Fruit fly (Drosophila melanogaster): ENCODE measurements around the gene CG11755.

The CG11755 gene

dm6 chr3R:8670529-8671491 is 5.9 kb upstream of the CG11755 start, which contains the start of gene p (continued):
- TF ChIP-seq Jarid2 (GFP tag; optimal IDR thresholded peaks at IDR 0.05) (no peak), her (GFP tag; optimal IDR thresholded peaks at IDR 0.05) (peak; percentile 4), dm (GFP tag; optimal IDR thresholded peaks at IDR 0.05) (no peak), zfh1 (GFP tag; IDR thresholded peaks at IDR 0.05) (no peak), CG32767 (GFP tag; IDR thresholded peaks at IDR 0.05) (no peak), CG11398 (GFP tag; optimal IDR thresholded peaks at IDR 0.05) (peak; percentile 4), ewg (GFP tag; optimal IDR thresholded peaks at IDR 0.05) (no peak), ato (GFP tag; IDR thresholded peaks at IDR 0.05; ENCODE audit: partially characterized antibody) (no peak), ac (GFP tag; optimal IDR thresholded peaks at IDR 0.05) (no peak), CG10565 (GFP tag; optimal IDR thresholded peaks at IDR 0.05) (no peak), Atf6 (GFP tag; IDR thresholded peaks at IDR 0.05) (0 out of 2 replicates have a peak, but pooled peaks have one; percentile 28), Elba2 (GFP tag; optimal IDR thresholded peaks at IDR 0.05) (no peak), CG16779 (GFP tag; IDR thresholded peaks at IDR 0.05) (no peak), CG11560 (tag; IDR thresholded peaks at IDR 0.05) (no peak), Poxn (GFP tag; IDR thresholded peaks at IDR 0.05) (no peak), Oaz (GFP tag; IDR thresholded peaks at IDR 0.05) (no peak), CG3847 (GFP tag; IDR thresholded peaks at IDR 0.05) (no peak), abd-A (tag; optimal IDR thresholded peaks at IDR 0.05) (no peak), Stat92E (GFP tag; optimal IDR thresholded peaks at IDR 0.05) (no peak), oc (tag; optimal IDR thresholded peaks at IDR 0.05) (no peak), Bdp1 (GFP tag; optimal IDR thresholded peaks at IDR 0.05) (peak; percentile 44), CG7372 (GFP tag; IDR thresholded peaks at IDR 0.05) (no peak), Lpt (GFP tag; optimal IDR thresholded peaks at IDR 0.05) (no peak), dimm (GFP tag; IDR thresholded peaks at IDR 0.05) (no peak), Pdp1 (GFP tag; optimal IDR thresholded peaks at IDR 0.05) (peak; percentile 11 to 44), salm (tag; optimal IDR thresholded peaks at IDR 0.05) (peak; percentile 64), Ets97D (GFP tag; optimal IDR thresholded peaks at IDR 0.05) (no peak), lbe (GFP tag; optimal IDR thresholded peaks at IDR 0.05) (no peak), tna (GFP tag; IDR thresholded peaks at IDR 0.05; ENCODE audit: partially characterized antibody) (no peak), Side (GFP tag; optimal IDR thresholded peaks at IDR 0.05) (peak; percentile 28), E2f2 (GFP tag; IDR thresholded peaks at IDR 0.05) (no peak), ab (GFP tag; optimal IDR thresholded peaks at IDR 0.05) (no peak), CG13624 (GFP tag; optimal IDR thresholded peaks at IDR 0.05) (peak; percentile 14), Xrp1 (GFP tag; IDR thresholded peaks at IDR 0.05) (peak; percentile 66), Oli (tag; optimal IDR thresholded peaks at IDR 0.05) (peak; percentile 17), lov (optimal IDR thresholded peaks at IDR 0.05) (no peak), lov (GFP tag; IDR thresholded peaks at IDR 0.05) (no peak), CG8089 (GFP tag; optimal IDR thresholded peaks at IDR 0.05) (no peak), sens (GFP tag) (peak; percentile 90), kni (GFP tag; optimal IDR thresholded peaks at IDR 0.05) (peak; percentile 63), Chrac-16 (GFP tag; optimal IDR thresholded peaks at IDR 0.05) (no peak), cato (GFP tag; optimal IDR thresholded peaks at IDR 0.05; ENCODE audit: borderline replicate concordance) (no peak), NFAT (GFP tag; IDR thresholded peaks at IDR 0.05) (no peak), Dll (GFP tag; IDR thresholded peaks at IDR 0.05; ENCODE audit: partially characterized antibody) (0 out of 4 replicates have a peak, but pooled peaks have one; percentile 18), HHEX (GFP tag; optimal IDR thresholded peaks at IDR 0.05) (peak; percentile 54), CG11093 (GFP tag; IDR thresholded peaks at IDR 0.05) (no peak), CG8388 (GFP tag; optimal IDR thresholded peaks at IDR 0.05) (no peak), Opbp (GFP tag; IDR thresholded peaks at IDR 0.05; ENCODE audit: partially characterized antibody) (no peak), Sox102F (GFP tag; optimal IDR thresholded peaks at IDR 0.05) (peak; percentile 41)

All from whole organism, embryonic.